Worm (Caenorhabditis elegans): ENCODE results near the gene srsx-19.

DNA sequence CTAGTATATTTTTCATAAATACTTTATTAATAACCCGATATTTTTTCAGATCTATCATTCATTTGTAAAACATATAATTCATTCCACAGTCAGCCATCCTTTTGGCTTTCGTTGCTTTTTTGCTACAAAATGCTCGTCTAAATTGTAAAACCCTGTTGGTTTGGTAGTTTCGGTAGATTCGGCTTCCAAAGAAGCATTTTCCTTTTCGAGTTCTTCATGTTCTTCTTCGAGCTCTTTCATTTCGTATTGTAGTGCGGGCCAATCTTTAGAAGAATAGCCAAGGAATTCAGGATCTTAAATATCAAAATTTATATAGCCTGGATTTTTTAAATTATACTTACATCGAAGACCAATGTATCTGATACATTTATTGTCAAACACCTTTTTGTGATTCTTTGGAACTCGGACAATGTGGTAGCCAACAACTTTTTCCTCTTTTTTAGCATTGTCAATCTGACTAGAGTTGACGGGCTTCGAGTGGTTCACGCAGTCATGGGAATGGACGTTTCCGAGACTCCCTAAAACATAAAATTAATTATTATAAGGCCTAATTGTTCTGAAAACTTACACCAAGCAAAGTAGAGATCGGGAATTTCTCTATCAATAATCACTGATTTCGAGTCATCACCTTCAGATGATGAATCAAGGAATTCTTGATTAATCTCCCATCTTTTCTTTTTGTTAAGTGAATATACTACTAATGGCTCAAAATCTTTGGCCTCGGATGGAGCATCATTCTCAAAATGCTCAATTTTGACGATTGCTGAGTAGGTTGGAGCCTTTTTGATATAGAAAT, 20.9 kb downstream of the srsx-19 start:
- TF ChIP-seq nhr-12 (tag; optimal IDR thresholded peaks at IDR 0.05): no peak
- TF ChIP-seq elt-2 (tag; optimal IDR thresholded peaks at IDR 0.05): no peak
- no peak for TF ChIP-seq mml-1 (tag; optimal IDR thresholded peaks at IDR 0.05)
- TF ChIP-seq ceh-16 (tag; optimal IDR thresholded peaks at IDR 0.05): no peak

Data from whole organism, L3 larva.